Worm (Caenorhabditis elegans) whole organism, L1 larva: ENCODE data around the gene F33C8.2.

Experiments used
- C16A3.4 ChIP-seq: fragments of 150-350 bp; optimal IDR thresholded peaks from 2 replicates; lab custom pipeline; 2014; ENCODE audit warnings: missing biosample characterization, missing genetic modification characterization
- F16B12.6 ChIP-seq: fragments of 150-350 bp; optimal IDR thresholded peaks from 2 replicates; lab custom pipeline; 2014; ENCODE audit warnings: missing biosample characterization, missing genetic modification characterization
- Y116A8C.19 ChIP-seq: sonication (generic microtip); optimal IDR thresholded peaks from 2 replicates; lab custom pipeline; 2016; ENCODE audit warnings: missing compliant biosample characterization, missing genetic modification characterization, borderline replicate concordance
- blmp-1 ChIP-seq: fragments of 150-350 bp; optimal IDR thresholded peaks from 2 replicates; lab custom pipeline; 2014; ENCODE audit warnings: missing biosample characterization, missing genetic modification characterization
- ces-1 ChIP-seq: fragments of 150-350 bp; optimal IDR thresholded peaks from 2 replicates; lab custom pipeline; 2014; ENCODE audit warnings: missing biosample characterization, missing genetic modification reagents, missing genetic modification characterization
- dpl-1 ChIP-seq, 3 experiments: fragments of 150-350 bp in 2 of 3; sonication (generic microtip) in 1 of 3; optimal IDR thresholded peaks; 2 replicates each; lab custom pipeline; 2014 to 2017; ENCODE audit warnings: missing biosample characterization in 3 of 3, missing genetic modification characterization in 3 of 3, missing genetic modification reagents in 3 of 3
- efl-1 ChIP-seq, 4 experiments: fragments of 150-350 bp; optimal IDR thresholded peaks in 3 of 4; peaks in 1 of 4; 1 replicate in 1 of 4; 2 replicates in 3 of 4; lab custom pipeline; 2014; ENCODE audit warnings: missing biosample characterization in 2 of 4, missing genetic modification characterization in 2 of 4, missing genetic modification reagents in 2 of 4
- egl-27 ChIP-seq, 2 experiments: fragments of 150-350 bp in 1 of 2; sonication (generic microtip); optimal IDR thresholded peaks; 3 replicates each; lab custom pipeline; 2017 to 2018; ENCODE audit warnings: missing biosample characterization in 2 of 2, missing genetic modification characterization in 2 of 2, missing genetic modification reagents in 2 of 2
- elt-2 ChIP-seq: sonication (generic microtip); optimal IDR thresholded peaks from 2 replicates; lab custom pipeline; 2016; ENCODE audit warnings: missing genetic modification characterization, mild to moderate bottlenecking, inconsistent platforms, missing compliant biosample characterization, missing genetic modification reagents
- elt-3 ChIP-seq, 6 experiments: fragments of 150-350 bp in 1 of 6; sonication (generic microtip); optimal IDR thresholded peaks; 2 replicates each; lab custom pipeline; 2017 to 2018; ENCODE audit warnings: missing biosample characterization in 6 of 6, missing genetic modification characterization in 6 of 6, inconsistent platforms in 1 of 6
- ets-5 ChIP-seq: fragments of 200-800 bp; sonication (Bioruptor generic); IDR thresholded peaks from 2 replicates; pipeline ENCODE4 v1.3.6; 2022; ENCODE audit warnings: missing genetic modification characterization, missing compliant biosample characterization
- fkh-4 ChIP-seq: sonication (generic microtip); optimal IDR thresholded peaks from 2 replicates; lab custom pipeline; 2016; ENCODE audit warnings: missing compliant biosample characterization, missing genetic modification characterization, borderline replicate concordance
- fkh-8 ChIP-seq: sonication (generic microtip); optimal IDR thresholded peaks from 2 replicates; lab custom pipeline; 2016; ENCODE audit warnings: mild to moderate bottlenecking, missing genetic modification characterization, missing compliant biosample characterization
- hlh-17 ChIP-seq: fragments of 200-800 bp; sonication (Bioruptor generic); optimal IDR thresholded peaks from 2 replicates; lab custom pipeline; 2018; ENCODE audit warnings: missing genetic modification characterization, mild to moderate bottlenecking, missing compliant biosample characterization, moderate library complexity, borderline replicate concordance
- jun-1 ChIP-seq: fragments of 150-350 bp; optimal IDR thresholded peaks from 2 replicates; lab custom pipeline; 2014; ENCODE audit warnings: missing biosample characterization, missing genetic modification reagents, missing genetic modification characterization
- lin-14 ChIP-seq: fragments of 200-800 bp; sonication (Bioruptor generic); optimal IDR thresholded peaks from 2 replicates; lab custom pipeline; 2018; ENCODE audit warnings: mild to moderate bottlenecking, missing genetic modification characterization, moderate library complexity, missing compliant biosample characterization
- lin-39 ChIP-seq: fragments of 150-350 bp; optimal IDR thresholded peaks from 2 replicates; lab custom pipeline; 2014; ENCODE audit warnings: missing biosample characterization, missing genetic modification reagents, missing genetic modification characterization
- lir-3 ChIP-seq: sonication (generic microtip); optimal IDR thresholded peaks from 2 replicates; lab custom pipeline; 2016; ENCODE audit warnings: mild to moderate bottlenecking, missing genetic modification characterization, moderate library complexity, missing compliant biosample characterization; ENCODE audit not compliant: poor library complexity
- mab-9 ChIP-seq: fragments of 200-800 bp; sonication (Bioruptor generic); IDR thresholded peaks from 2 replicates; pipeline ENCODE4 v1.3.6; 2022; ENCODE audit warnings: missing genetic modification reagents, missing genetic modification characterization, missing compliant biosample characterization
- mdl-1 ChIP-seq, 2 experiments: fragments of 150-350 bp; optimal IDR thresholded peaks; 2 replicates each; lab custom pipeline; 2014 to 2017; ENCODE audit warnings: missing biosample characterization in 2 of 2, missing genetic modification characterization in 2 of 2, inconsistent platforms in 1 of 2
- mef-2 ChIP-seq: fragments of 150-350 bp; optimal IDR thresholded peaks from 2 replicates; lab custom pipeline; 2014; ENCODE audit warnings: missing biosample characterization, missing genetic modification characterization
- nhr-19 ChIP-seq: fragments of 200-800 bp; sonication (Bioruptor generic); conservative IDR thresholded peaks from 2 replicates; pipeline ENCODE4 v1.3.6; 2022; ENCODE audit warnings: missing genetic modification characterization, missing compliant biosample characterization
- nhr-20 ChIP-seq: sonication (generic microtip); optimal IDR thresholded peaks from 2 replicates; lab custom pipeline; 2016; ENCODE audit warnings: mild to moderate bottlenecking, missing genetic modification characterization, missing compliant biosample characterization
- nhr-77 ChIP-seq: fragments of 150-350 bp; optimal IDR thresholded peaks from 2 replicates; lab custom pipeline; 2014; ENCODE audit warnings: missing biosample characterization, missing genetic modification characterization
- nhr-85 ChIP-seq: sonication (generic microtip); peaks from one replicate; lab custom pipeline; 2016; ENCODE audit warnings: missing genetic modification characterization, inconsistent platforms, missing compliant biosample characterization
- pax-3 ChIP-seq: fragments of 200-800 bp; sonication (Bioruptor generic); optimal IDR thresholded peaks from 2 replicates; lab custom pipeline; 2018; ENCODE audit warnings: mild to moderate bottlenecking, missing genetic modification characterization, moderate library complexity, missing compliant biosample characterization
- pqm-1 ChIP-seq: sonication (generic microtip); optimal IDR thresholded peaks from 3 replicates; lab custom pipeline; 2017; ENCODE audit warnings: missing biosample characterization, missing genetic modification characterization
- rnt-1 ChIP-seq: sonication (generic microtip); optimal IDR thresholded peaks from 2 replicates; lab custom pipeline; 2016; ENCODE audit warnings: mild to moderate bottlenecking, missing genetic modification characterization, moderate library complexity, missing compliant biosample characterization
- skn-1 ChIP-seq: fragments of 150-350 bp; optimal IDR thresholded peaks from 2 replicates; lab custom pipeline; 2014; ENCODE audit warnings: missing biosample characterization, missing genetic modification characterization
- snpc-4 ChIP-seq: fragments of 150-350 bp; optimal IDR thresholded peaks from 2 replicates; lab custom pipeline; 2014; ENCODE audit warnings: missing biosample characterization, missing genetic modification characterization
- snu-23 ChIP-seq: sonication (generic microtip); optimal IDR thresholded peaks from 2 replicates; lab custom pipeline; 2016; ENCODE audit warnings: missing genetic modification characterization, missing compliant biosample characterization
- sox-4 ChIP-seq: sonication (generic microtip); optimal IDR thresholded peaks from 2 replicates; lab custom pipeline; 2016; ENCODE audit warnings: missing genetic modification characterization, missing compliant biosample characterization
- tbx-2 ChIP-seq: sonication (generic microtip); optimal IDR thresholded peaks from 2 replicates; lab custom pipeline; 2016; ENCODE audit warnings: missing genetic modification characterization, missing compliant biosample characterization
- unc-86 ChIP-seq: sonication (generic microtip); optimal IDR thresholded peaks from 2 replicates; lab custom pipeline; 2016; ENCODE audit warnings: missing genetic modification characterization, missing compliant biosample characterization
- vab-15 ChIP-seq: sonication (generic microtip); optimal IDR thresholded peaks from 2 replicates; lab custom pipeline; 2017; ENCODE audit warnings: missing genotype, mild to moderate bottlenecking, missing genetic modification characterization, missing compliant biosample characterization
- xbp-1 ChIP-seq: sonication (generic microtip); optimal IDR thresholded peaks from 2 replicates; lab custom pipeline; 2016; ENCODE audit warnings: missing genetic modification characterization, missing compliant biosample characterization
- ztf-11 ChIP-seq, 2 experiments: sonication (generic microtip); optimal IDR thresholded peaks; 2 replicates each; lab custom pipeline; 2016 to 2017; ENCODE audit warnings: missing genetic modification characterization in 2 of 2, missing biosample characterization in 1 of 2, missing compliant biosample characterization in 1 of 2

The F33C8.2 gene

DNA sequence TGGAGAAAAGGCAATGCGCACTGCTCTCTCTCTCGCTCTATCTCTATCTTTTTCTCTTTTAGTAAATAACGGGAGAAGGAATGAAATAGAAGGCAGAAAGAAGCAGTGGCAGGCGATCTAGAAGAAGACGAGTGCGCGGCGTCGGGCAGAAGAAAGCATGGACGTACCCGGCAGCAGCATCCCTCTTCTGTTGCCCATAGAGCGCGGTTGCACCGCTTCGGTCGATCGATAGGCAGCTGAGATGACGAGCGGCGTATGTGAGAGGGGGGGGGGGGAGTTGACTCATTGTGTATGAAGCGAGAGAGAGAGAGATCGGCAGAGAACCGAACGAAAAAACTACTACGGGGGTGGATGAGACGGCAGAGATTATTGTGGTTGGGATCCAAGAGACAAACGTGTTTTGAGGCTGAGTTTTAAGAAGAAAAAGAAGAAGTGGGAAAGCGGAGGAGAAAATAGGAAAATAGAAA, 13.0 kb upstream of the F33C8.2 start (continued):
- TF ChIP-seq xbp-1 (tag; lab: Kevin White, UChicago) (peak; percentile 92), snu-23 (GFP tag; lab: Kevin White, UChicago) (peak; percentile 94), ces-1 (no peak), lir-3 (tag; lab: Kevin White, UChicago) (peak; percentile 71), snpc-4 (tag; lab: Kevin White, UChicago) (peak; percentile 88), Y116A8C.19 (tag; lab: Kevin White, UChicago) (no peak), nhr-19 (peak; percentile 90), rnt-1 (tag; lab: Kevin White, UChicago) (peak; percentile 87), C16A3.4 (tag; lab: Kevin White, UChicago) (peak; percentile 90), fkh-4 (tag; lab: Kevin White, UChicago) (no peak), ztf-11 (tag; optimal IDR thresholded peaks at IDR 0.05; lab: Kevin White, UChicago) (peak in 1 of 2 experiments; percentile 72), dpl-1 (GFP tag; optimal IDR thresholded peaks at IDR 0.05; lab: Kevin White, UChicago) (peak; percentile 42 to 69 (median 43)), hlh-17 (no peak), jun-1 (tag; lab: Kevin White, UChicago) (peak; percentile 92), sox-4 (tag; lab: Kevin White, UChicago) (peak; percentile 83), lin-39 (tag; lab: Kevin White, UChicago) (no peak), mab-9 (GFP tag; lab: Robert Waterston, UW) (peak; percentile 88), mef-2 (peak; percentile 89), skn-1 (tag; lab: Kevin White, UChicago) (peak; percentile 85), vab-15 (tag; lab: Kevin White, UChicago) (peak; percentile 59), elt-3 (tag; optimal IDR thresholded peaks at IDR 0.05; lab: Kevin White, UChicago) (peak in 4 of 6 experiments; percentile 20 to 79 (median 48)), mdl-1 (tag; optimal IDR thresholded peaks at IDR 0.05; lab: Kevin White, UChicago) (peak; percentile 44 to 82), tbx-2 (tag; lab: Kevin White, UChicago) (peak; percentile 94), nhr-20 (tag; lab: Kevin White, UChicago) (peak; percentile 95), egl-27 (tag; optimal IDR thresholded peaks at IDR 0.05; lab: Kevin White, UChicago) (peak; percentile 44 to 81), ets-5 (GFP tag; lab: Robert Waterston, UW) (no peak), pqm-1 (tag; lab: Kevin White, UChicago) (no peak), efl-1 (optimal IDR thresholded peaks at IDR 0.05; lab: Kevin White, UChicago) (peak; percentile 71 to 79), efl-1 (GFP tag; optimal IDR thresholded peaks at IDR 0.05 in 1 of 2; lab: Kevin White, UChicago) (peak; percentile 53 to 95), nhr-77 (peak; percentile 77)

DNA sequence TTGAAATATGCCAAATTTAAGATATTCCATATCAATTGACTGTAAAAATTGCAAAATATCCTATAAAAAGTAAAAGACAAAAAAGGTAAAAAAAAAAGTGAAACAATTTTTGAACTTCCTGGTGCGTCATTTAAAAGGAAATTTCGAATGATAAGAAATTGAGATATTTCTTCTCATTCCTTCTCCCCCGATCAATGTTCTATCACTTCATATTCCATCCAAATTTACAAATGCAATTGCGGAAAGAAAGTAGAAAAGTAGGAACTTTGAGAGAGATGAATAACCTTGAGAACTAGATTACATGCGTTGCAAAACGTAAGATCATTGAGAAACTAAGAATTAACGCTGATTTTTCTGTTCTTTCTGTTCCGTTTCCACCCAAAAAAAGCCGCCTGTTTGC, 11.6 kb upstream of the F33C8.2 start:
- TF ChIP-seq blmp-1 (peak; percentile 72), pqm-1 (tag; lab: Kevin White, UChicago) (no peak), F16B12.6 (tag; lab: Kevin White, UChicago) (no peak), C16A3.4 (tag; lab: Kevin White, UChicago) (no peak), lin-14 (GFP tag; lab: Kevin White, UChicago) (peak; percentile 54), nhr-85 (tag; lab: Kevin White, UChicago) (peak; percentile 58), ets-5 (GFP tag; lab: Robert Waterston, UW) (no peak), mdl-1 (tag; optimal IDR thresholded peaks at IDR 0.05; lab: Kevin White, UChicago) (no peak), unc-86 (tag; lab: Kevin White, UChicago) (no peak), elt-3 (tag; optimal IDR thresholded peaks at IDR 0.05; lab: Kevin White, UChicago) (peak in 2 of 6 experiments; percentile 44 to 80), nhr-20 (tag; lab: Kevin White, UChicago) (peak; percentile 10), fkh-8 (tag; lab: Kevin White, UChicago) (no peak), fkh-4 (tag; lab: Kevin White, UChicago) (no peak), pax-3 (tag; lab: Kevin White, UChicago) (no peak), elt-2 (tag; lab: Kevin White, UChicago) (no peak)
- TF ChIP-seq, all 84 proteins: peak for 5
